Worm (Caenorhabditis elegans) whole organism, L2 larva: ENCODE measurements around the gene nspc-18.

Experiments used
- C34F6.9 ChIP-seq: fragments of 150-350 bp; optimal IDR thresholded peaks from 2 replicates; lab custom pipeline; 2014; ENCODE audit warnings: missing biosample characterization, missing genetic modification characterization
- F13H6.1 ChIP-seq: sonication (generic microtip); optimal IDR thresholded peaks from 2 replicates; lab custom pipeline; 2016; ENCODE audit warnings: missing genetic modification characterization, missing compliant biosample characterization
- R02D3.7 ChIP-seq: fragments of 150-350 bp; optimal IDR thresholded peaks from 2 replicates; lab custom pipeline; 2014; ENCODE audit warnings: missing biosample characterization, missing genetic modification characterization
- Y55F3AM.14 ChIP-seq: fragments of 200-800 bp; sonication (Bioruptor generic); optimal IDR thresholded peaks from 2 replicates; lab custom pipeline; 2018; ENCODE audit warnings: mild to moderate bottlenecking, missing genetic modification characterization, missing compliant biosample characterization
- alr-1 ChIP-seq: fragments of 150-350 bp; optimal IDR thresholded peaks from 2 replicates; lab custom pipeline; 2014; ENCODE audit warnings: missing biosample characterization, missing genetic modification characterization
- aly-2 ChIP-seq: fragments of 150-350 bp; optimal IDR thresholded peaks from 2 replicates; lab custom pipeline; 2014; ENCODE audit warnings: missing biosample characterization, missing genetic modification characterization
- ama-1 ChIP-seq: fragments of 150-350 bp; optimal IDR thresholded peaks from 2 replicates; lab custom pipeline; 2018; ENCODE audit warnings: inconsistent platforms
- ceh-82 ChIP-seq: fragments of 150-350 bp; optimal IDR thresholded peaks from 2 replicates; lab custom pipeline; 2014; ENCODE audit warnings: missing biosample characterization, missing genetic modification characterization
- dmd-4 ChIP-seq: sonication (generic microtip); optimal IDR thresholded peaks from 2 replicates; lab custom pipeline; 2017; ENCODE audit warnings: missing biosample characterization, missing genetic modification characterization
- egl-27 ChIP-seq: sonication (generic microtip); optimal IDR thresholded peaks from 3 replicates; lab custom pipeline; 2017; ENCODE audit warnings: missing biosample characterization, missing genetic modification reagents, missing genetic modification characterization
- elt-1 ChIP-seq: fragments of 150-350 bp; optimal IDR thresholded peaks from 2 replicates; lab custom pipeline; 2014; ENCODE audit warnings: missing biosample characterization, missing genetic modification characterization
- fos-1 ChIP-seq: fragments of 150-350 bp; optimal IDR thresholded peaks from 2 replicates; lab custom pipeline; 2014; ENCODE audit warnings: missing biosample characterization, missing genetic modification characterization
- gmeb-1 ChIP-seq: fragments of 150-350 bp; optimal IDR thresholded peaks from 2 replicates; lab custom pipeline; 2014; ENCODE audit warnings: missing biosample characterization, missing genetic modification characterization
- lin-11 ChIP-seq: fragments of 150-350 bp; sonication (generic microtip); optimal IDR thresholded peaks from 2 replicates; lab custom pipeline; 2014; ENCODE audit warnings: missing biosample characterization, missing genetic modification characterization, inconsistent platforms, mixed read lengths
- lin-13 ChIP-seq: fragments of 150-350 bp; optimal IDR thresholded peaks from 2 replicates; lab custom pipeline; 2014; ENCODE audit warnings: missing biosample characterization, missing genetic modification reagents, missing genetic modification characterization
- lin-39 ChIP-seq: fragments of 150-350 bp; optimal IDR thresholded peaks from 2 replicates; lab custom pipeline; 2014; ENCODE audit warnings: missing biosample characterization, missing genetic modification reagents, missing genetic modification characterization
- mbf-1 ChIP-seq: sonication (generic microtip); optimal IDR thresholded peaks from 2 replicates; lab custom pipeline; 2017; ENCODE audit warnings: missing biosample characterization, missing genetic modification characterization
- mdl-1 ChIP-seq, 2 experiments: fragments of 150-350 bp in 1 of 2; sonication (generic microtip) in 1 of 2; optimal IDR thresholded peaks; 2 replicates each; lab custom pipeline; 2017; ENCODE audit warnings: missing biosample characterization in 2 of 2, missing genetic modification characterization in 2 of 2
- nhr-10 ChIP-seq: sonication (generic microtip); optimal IDR thresholded peaks from 2 replicates; lab custom pipeline; 2017; ENCODE audit warnings: missing biosample characterization, missing genetic modification characterization
- nhr-11 ChIP-seq: fragments of 150-350 bp; optimal IDR thresholded peaks from 2 replicates; lab custom pipeline; 2014; ENCODE audit warnings: missing biosample characterization, missing genetic modification characterization
- nhr-129 ChIP-seq: fragments of 150-350 bp; optimal IDR thresholded peaks from 2 replicates; lab custom pipeline; 2014; ENCODE audit warnings: missing biosample characterization, missing genetic modification characterization
- nhr-21 ChIP-seq: fragments of 150-350 bp; optimal IDR thresholded peaks from 2 replicates; lab custom pipeline; 2014; ENCODE audit warnings: missing biosample characterization, missing genetic modification characterization
- nhr-23 ChIP-seq: fragments of 150-350 bp; optimal IDR thresholded peaks from 2 replicates; lab custom pipeline; 2014; ENCODE audit warnings: missing biosample characterization, missing genetic modification reagents, missing genetic modification characterization
- nhr-237 ChIP-seq: fragments of 150-350 bp; optimal IDR thresholded peaks from 2 replicates; lab custom pipeline; 2014; ENCODE audit warnings: missing biosample characterization, missing genetic modification characterization
- nhr-25 ChIP-seq: fragments of 150-350 bp; sonication (generic microtip); optimal IDR thresholded peaks from 3 replicates; lab custom pipeline; 2014; ENCODE audit warnings: missing biosample characterization, missing genetic modification characterization
- nhr-6 ChIP-seq: fragments of 150-350 bp; optimal IDR thresholded peaks from 2 replicates; lab custom pipeline; 2014; ENCODE audit warnings: missing biosample characterization, missing genetic modification characterization
- peb-1 ChIP-seq: fragments of 150-350 bp; optimal IDR thresholded peaks from 2 replicates; lab custom pipeline; 2014; ENCODE audit warnings: missing biosample characterization, missing genetic modification characterization
- skn-1 ChIP-seq: sonication (generic microtip); optimal IDR thresholded peaks from 2 replicates; lab custom pipeline; 2017; ENCODE audit warnings: missing biosample characterization, missing genetic modification characterization
- sma-9 ChIP-seq, 2 experiments: fragments of 150-350 bp in 1 of 2; sonication (generic microtip) in 1 of 2; optimal IDR thresholded peaks; 2 replicates each; lab custom pipeline; 2014 to 2016; ENCODE audit warnings: missing genetic modification characterization in 2 of 2, mild to moderate bottlenecking in 1 of 2, missing biosample characterization in 1 of 2, missing compliant biosample characterization in 1 of 2, missing genetic modification reagents in 1 of 2, moderate library complexity in 1 of 2
- unc-62 ChIP-seq: fragments of 150-350 bp; optimal IDR thresholded peaks from 2 replicates; lab custom pipeline; 2014; ENCODE audit warnings: missing biosample characterization, missing genetic modification reagents, missing genetic modification characterization
- zag-1 ChIP-seq: fragments of 150-350 bp; optimal IDR thresholded peaks from 2 replicates; lab custom pipeline; 2014; ENCODE audit warnings: missing biosample characterization, missing genetic modification characterization
- ztf-1 ChIP-seq: fragments of 200-800 bp; sonication (Bioruptor generic); conservative IDR thresholded peaks from 2 replicates; pipeline ENCODE4 v1.3.6; 2022; ENCODE audit warnings: missing genetic modification characterization, missing compliant biosample characterization
- ztf-4 ChIP-seq: fragments of 150-350 bp; optimal IDR thresholded peaks from 2 replicates; lab custom pipeline; 2014; ENCODE audit warnings: missing biosample characterization, missing genetic modification characterization

The nspc-18 gene

ce11 chrX:14557352-14557935 lies 30.0 kb upstream of the nspc-18 start (continued):
- TF ChIP-seq egl-27 (no peak), zag-1 (peak; percentile 70), elt-1 (no peak), alr-1 (tag; lab: Kevin White, UChicago) (no peak), nhr-23 (tag; lab: Kevin White, UChicago) (no peak), ceh-82 (no peak), nhr-129 (tag; lab: Kevin White, UChicago) (peak; percentile 77), nhr-25 (no peak), nhr-10 (tag; lab: Kevin White, UChicago) (no peak), F13H6.1 (tag; lab: Kevin White, UChicago) (peak; percentile 66), dmd-4 (tag; lab: Kevin White, UChicago) (no peak)

DNA sequence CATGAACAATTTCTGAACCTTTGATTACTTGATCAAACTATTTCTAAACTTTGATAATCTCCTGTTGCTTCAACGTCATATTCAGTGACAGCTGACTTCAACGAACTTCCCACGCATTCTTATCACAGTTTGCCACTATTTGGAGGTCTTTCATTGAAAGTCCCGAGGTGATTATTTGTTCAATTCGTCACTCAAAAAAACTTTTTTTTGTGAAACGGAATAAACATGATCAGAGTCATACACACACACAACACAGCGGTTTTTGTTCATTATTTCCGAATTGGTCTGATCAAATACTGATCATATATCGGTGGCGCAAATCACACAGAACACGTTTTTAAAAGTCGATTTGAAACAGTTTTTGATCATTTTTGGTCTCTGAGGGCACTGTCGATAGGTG lies 28.9 kb upstream of the nspc-18 start:
- TF ChIP-seq sma-9 (GFP tag; optimal IDR thresholded peaks at IDR 0.05; lab: Kevin White, UChicago) (peak; percentile 23), sma-9 (tag; optimal IDR thresholded peaks at IDR 0.05; lab: Kevin White, UChicago) (no peak), nhr-25 (no peak), mdl-1 (tag; optimal IDR thresholded peaks at IDR 0.05; lab: Kevin White, UChicago) (no peak)

- TF ChIP-seq nhr-11 (tag; lab: Kevin White, UChicago): no peak
- no peak for TF ChIP-seq lin-13 (GFP tag; lab: Kevin White, UChicago)
- no peak for TF ChIP-seq mbf-1 (tag; lab: Kevin White, UChicago)
- no peak for TF ChIP-seq nhr-129 (tag; lab: Kevin White, UChicago)
- TF ChIP-seq alr-1 (tag; lab: Kevin White, UChicago): no peak
- no peak for TF ChIP-seq elt-1
- TF ChIP-seq zag-1: no peak
- no peak for TF ChIP-seq R02D3.7 (tag; lab: Kevin White, UChicago)
- TF ChIP-seq nhr-6 (tag; lab: Kevin White, UChicago): no peak
- TF ChIP-seq C34F6.9 (tag; lab: Kevin White, UChicago): no peak
- TF ChIP-seq nhr-23 (tag; lab: Kevin White, UChicago): no peak
- no peak for TF ChIP-seq aly-2 (tag; lab: Kevin White, UChicago)
- TF ChIP-seq lin-39: no peak
- TF ChIP-seq unc-62 (GFP tag; lab: Kevin White, UChicago): no peak
- TF ChIP-seq Y55F3AM.14 (GFP tag; lab: Kevin White, UChicago): no peak
- TF ChIP-seq peb-1: no peak
- no peak for TF ChIP-seq lin-11 (tag; lab: Kevin White, UChicago)
- no peak for TF ChIP-seq nhr-21 (tag; lab: Kevin White, UChicago)
- TF ChIP-seq skn-1 (tag; lab: Kevin White, UChicago): no peak
Observed at ce11 chrX:14549709-14550199, 22.3 kb upstream of the nspc-18 start, which contains the start of gene ram-5. Gene ram-5, plus strand, starts transcription at chrX:14550149.

DNA sequence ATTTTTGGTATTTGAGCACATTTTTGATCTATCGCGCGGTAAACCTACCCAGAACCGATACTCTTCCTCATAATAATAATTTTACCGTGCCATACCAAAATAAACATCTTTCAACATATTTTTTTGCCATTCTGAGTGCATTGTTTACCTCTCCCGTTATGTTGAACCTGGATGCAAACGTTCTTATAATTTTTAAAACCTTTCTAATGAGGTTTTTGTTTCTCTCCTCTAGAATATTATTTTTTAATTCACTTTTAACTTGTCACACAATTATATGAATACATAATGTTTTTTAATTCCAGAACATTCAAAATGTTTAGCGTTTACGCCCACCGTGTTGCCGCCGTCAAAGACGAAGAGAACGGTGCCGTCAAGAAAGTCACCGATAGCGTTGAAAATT lies 18.1 kb upstream of the nspc-18 start, which contains the start of gene enri-2:
Gene enri-2 (plus strand): TSS at position 301 of the 400 bp plus-strand sequence.
- no peak for TF ChIP-seq ceh-82
- TF ChIP-seq gmeb-1: no peak

DNA sequence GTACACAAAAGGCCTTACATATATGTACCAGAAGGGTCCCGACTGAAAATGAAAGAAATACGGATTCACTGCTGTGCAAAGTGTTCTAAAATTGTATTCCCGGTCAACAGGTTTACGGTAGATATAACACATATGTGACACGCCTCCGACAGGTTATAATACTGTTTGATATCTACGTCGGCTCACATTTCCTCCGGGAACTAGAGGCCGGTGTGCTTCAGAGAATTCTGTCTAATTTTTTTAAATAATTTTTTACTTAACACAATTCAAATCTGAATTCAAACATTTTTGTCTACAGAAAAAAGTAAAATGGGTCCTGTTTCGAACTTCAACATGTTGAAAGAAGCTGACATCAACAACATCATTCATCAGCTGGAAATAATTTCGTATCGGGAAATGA lies 15.8 kb upstream of the nspc-18 start, which contains the start of gene T24C2.3:
Gene T24C2.3 (plus strand): TSS at position 301 of the 400 bp plus-strand sequence.
- TF ChIP-seq fos-1 (tag; lab: Kevin White, UChicago): no peak
- TF ChIP-seq skn-1 (tag; lab: Kevin White, UChicago): no peak
- no peak for TF ChIP-seq gmeb-1
- no peak for TF ChIP-seq ztf-4 (tag; lab: Kevin White, UChicago)
- no peak for TF ChIP-seq alr-1 (tag; lab: Kevin White, UChicago)
- no peak for TF ChIP-seq nhr-237 (tag; lab: Kevin White, UChicago)
- TF ChIP-seq ceh-82: no peak
- TF ChIP-seq ama-1 (lab: Kevin White, UChicago): no peak
- TF ChIP-seq, all 48 proteins: peak for 0

DNA sequence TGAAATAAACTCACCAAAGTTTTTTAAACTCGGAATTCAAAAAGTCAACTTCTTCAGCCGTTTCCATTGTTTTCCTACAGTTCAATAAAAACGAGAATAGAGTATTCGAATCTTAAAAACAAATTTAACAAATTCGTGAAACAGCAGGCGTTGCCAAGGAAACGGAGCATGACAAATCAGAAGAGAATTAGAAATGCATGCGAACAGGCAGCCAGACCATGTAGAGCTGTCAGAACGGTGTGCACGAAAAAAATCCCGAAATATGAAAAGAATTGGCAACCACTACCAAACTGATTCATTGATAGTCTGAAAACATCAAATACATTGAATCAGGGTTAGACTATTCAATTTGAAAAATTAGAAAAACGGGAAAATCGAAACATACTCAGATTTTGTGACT lies 14.5 kb upstream of the nspc-18 start, which contains the start of gene fbxa-81:
Gene fbxa-81 (minus strand): TSS at position 101 of the 400 bp plus-strand sequence.
- TF ChIP-seq lin-11 (tag; lab: Kevin White, UChicago) (no peak), dmd-4 (tag; lab: Kevin White, UChicago) (no peak), ztf-1 (no peak), Y55F3AM.14 (GFP tag; lab: Kevin White, UChicago) (no peak), ztf-4 (tag; lab: Kevin White, UChicago) (no peak)
